Fruit fly (Drosophila melanogaster) Kc167 (cell line): ENCODE measurements around the gene Ptp4E.

Experiments
- Sin3A ChIP-seq: fragments of >200 bp; optimal IDR thresholded peaks from 2 replicates; lab custom pipeline; 2018; ENCODE audit warnings: missing external identifiers
- h ChIP-seq: fragments of >200 bp; optimal IDR thresholded peaks from 3 replicates; lab custom pipeline; 2018; ENCODE audit warnings: missing external identifiers
- insv ChIP-seq: fragments of >200 bp; optimal IDR thresholded peaks from 3 replicates; lab custom pipeline; 2018; ENCODE audit warnings: missing external identifiers
- psq ChIP-seq: fragments of >200 bp; optimal IDR thresholded peaks from 2 replicates; lab custom pipeline; 2017; ENCODE audit warnings: missing external identifiers
- ttk ChIP-seq: sonication (Bioruptor generic); optimal IDR thresholded peaks from 2 replicates; lab custom pipeline; 2017; ENCODE audit warnings: missing external identifiers

DNA sequence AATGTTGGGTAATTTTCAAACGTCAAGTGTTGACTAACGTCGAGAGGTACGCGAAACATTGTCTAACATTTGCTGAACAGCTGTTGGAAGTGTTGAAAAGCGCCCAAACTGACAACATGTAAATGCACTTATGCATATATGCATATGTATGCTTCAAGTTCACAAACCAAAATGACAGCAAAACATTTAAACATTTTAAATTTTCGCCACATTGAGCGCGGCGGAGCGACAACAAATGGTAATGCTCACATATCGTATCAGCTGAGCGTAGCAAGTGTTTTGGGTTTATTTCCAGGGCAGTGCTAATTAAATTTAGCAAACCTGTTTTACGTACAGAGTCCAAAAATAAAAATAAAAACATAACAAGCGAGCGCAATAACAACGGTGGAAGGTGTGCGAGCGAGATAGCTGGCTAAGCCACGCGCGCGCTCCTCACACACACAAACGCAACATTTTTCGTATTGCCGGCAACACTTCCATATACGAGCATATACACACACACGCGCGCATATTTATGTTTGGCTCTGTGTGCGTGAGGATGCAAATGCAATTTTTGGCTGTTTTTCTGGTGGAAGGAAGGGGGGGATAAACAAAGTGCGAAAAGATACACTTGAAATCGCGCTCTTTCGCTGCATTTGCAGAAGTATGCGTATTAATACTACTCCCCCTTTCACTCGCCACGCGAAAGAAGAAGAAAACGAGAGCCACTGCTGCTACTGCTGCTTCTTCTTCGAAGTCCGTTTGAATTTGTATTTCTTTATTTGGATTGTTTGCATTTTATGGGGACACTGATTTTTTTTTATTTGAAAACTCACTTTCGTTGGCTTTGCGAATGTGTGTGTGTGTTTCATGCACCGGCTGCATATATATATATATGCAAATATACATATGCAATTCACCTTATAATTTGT, 8.6 kb upstream of the Ptp4E start:
- TF ChIP-seq insv (lab: Kevin White, UChicago) (no peak), psq (no peak), Sin3A (lab: Kevin White, UChicago) (no peak), ttk (lab: Kevin White, UChicago) (no peak), h (no peak)
